Worm (Caenorhabditis elegans) whole organism, L4 larva: Measurements from ENCODE around the gene T11F9.10.
"Not testable (repeated sequence)": the region's sequence is repeated elsewhere in the genome, so short reads cannot be mapped to it uniquely, and the experiment has no call there.

Source experiments
- F37D6.2 ChIP-seq: sonication (generic microtip); optimal IDR thresholded peaks from 2 replicates; lab custom pipeline; 2016; ENCODE audit warnings: mild to moderate bottlenecking, missing genetic modification characterization, missing compliant biosample characterization
- R02D3.7 ChIP-seq: fragments of 150-350 bp; sonication (generic microtip); optimal IDR thresholded peaks from 3 replicates; lab custom pipeline; 2014; ENCODE audit warnings: missing biosample characterization, missing genetic modification characterization
- T20F7.1 ChIP-seq: fragments of 200-800 bp; sonication (Bioruptor generic); optimal IDR thresholded peaks from 2 replicates; lab custom pipeline; 2018; ENCODE audit warnings: mild to moderate bottlenecking, missing genetic modification characterization, missing compliant biosample characterization
- Y48G9A.11 ChIP-seq: fragments of 200-800 bp; sonication (Bioruptor generic); IDR thresholded peaks from 2 replicates; pipeline ENCODE4 v1.3.6; 2022; ENCODE audit warnings: missing genetic modification reagents, missing genetic modification characterization, missing compliant biosample characterization
- ZK337.2 ChIP-seq: fragments of 200-800 bp; sonication (Bioruptor generic); IDR thresholded peaks from 2 replicates; pipeline ENCODE4 v1.3.6; 2022; ENCODE audit warnings: missing genetic modification reagents, missing genetic modification characterization, missing compliant biosample characterization
- aha-1 ChIP-seq: fragments of 150-350 bp; peaks from one replicate; lab custom pipeline; 2014; ENCODE audit warnings: missing biosample characterization, missing genetic modification characterization
- aly-2 ChIP-seq: sonication (generic microtip); optimal IDR thresholded peaks from 2 replicates; lab custom pipeline; 2018; ENCODE audit warnings: missing biosample characterization, missing genetic modification characterization
- ceh-20 ChIP-seq: fragments of 200-800 bp; sonication (Bioruptor generic); IDR thresholded peaks from 2 replicates; pipeline ENCODE4 v1.3.6; 2022; ENCODE audit warnings: missing genetic modification reagents, missing genetic modification characterization, missing compliant biosample characterization
- ctbp-1 ChIP-seq: fragments of 200-800 bp; sonication (Bioruptor generic); IDR thresholded peaks from 2 replicates; pipeline ENCODE4 v1.3.6; 2022; ENCODE audit warnings: missing genetic modification reagents, missing genetic modification characterization, missing compliant biosample characterization
- daf-16 ChIP-seq, 3 experiments: sonication (generic microtip); optimal IDR thresholded peaks; 2 replicates each; lab custom pipeline; 2016 to 2017; ENCODE audit warnings: missing genetic modification characterization in 3 of 3, missing genetic modification reagents in 3 of 3, mild to moderate bottlenecking in 2 of 3, missing compliant biosample characterization in 2 of 3, missing biosample characterization in 1 of 3, moderate library complexity in 1 of 3
- dmd-9 ChIP-seq: fragments of 200-800 bp; sonication (Bioruptor generic); IDR thresholded peaks from 2 replicates; pipeline ENCODE4 v1.3.6; 2022; ENCODE audit warnings: missing genetic modification reagents, missing genetic modification characterization, missing compliant biosample characterization
- dpl-1 ChIP-seq: fragments of 150-350 bp; optimal IDR thresholded peaks from 2 replicates; lab custom pipeline; 2014; ENCODE audit warnings: missing biosample characterization, missing genetic modification reagents, missing genetic modification characterization
- duxl-1 ChIP-seq: sonication (generic microtip); optimal IDR thresholded peaks from 2 replicates; lab custom pipeline; 2016; ENCODE audit warnings: mild to moderate bottlenecking, missing genetic modification characterization, moderate library complexity, missing compliant biosample characterization; ENCODE audit not compliant: poor library complexity
- egl-43 ChIP-seq: fragments of 200-800 bp; sonication (Bioruptor generic); IDR thresholded peaks from 2 replicates; pipeline ENCODE4 v1.3.6; 2022; ENCODE audit warnings: missing genetic modification reagents, missing genetic modification characterization, missing compliant biosample characterization
- hif-1 ChIP-seq, 2 experiments: sonication (generic microtip); optimal IDR thresholded peaks; 2 replicates each; lab custom pipeline; 2016 to 2017; ENCODE audit warnings: missing compliant biosample characterization in 2 of 2, missing genetic modification characterization in 2 of 2, missing genetic modification reagents in 2 of 2, missing genotype in 2 of 2, mild to moderate bottlenecking in 1 of 2
- hlh-30 ChIP-seq: sonication (generic microtip); optimal IDR thresholded peaks from 2 replicates; lab custom pipeline; 2017; ENCODE audit warnings: antibody characterized with exemption, mild to moderate bottlenecking, missing genetic modification characterization, missing compliant biosample characterization; ENCODE audit not compliant: insufficient read depth
- hmg-1.1 ChIP-seq: fragments of 200-800 bp; sonication (Bioruptor generic); IDR thresholded peaks from 2 replicates; pipeline ENCODE4 v1.3.6; 2022; ENCODE audit warnings: missing genetic modification reagents, missing genetic modification characterization, missing compliant biosample characterization
- lim-7 ChIP-seq: fragments of 200-800 bp; sonication (Bioruptor generic); IDR thresholded peaks from 2 replicates; pipeline ENCODE4 v1.3.6; 2022; ENCODE audit warnings: missing genetic modification characterization, missing compliant biosample characterization
- lin-13 ChIP-seq: fragments of 150-350 bp; optimal IDR thresholded peaks from 2 replicates; lab custom pipeline; 2014; ENCODE audit warnings: missing biosample characterization, missing genetic modification reagents, missing genetic modification characterization
- lin-29 ChIP-seq: fragments of 200-800 bp; sonication (Bioruptor generic); IDR thresholded peaks from 2 replicates; pipeline ENCODE4 v1.3.6; 2022; ENCODE audit warnings: missing genetic modification reagents, missing genetic modification characterization, missing compliant biosample characterization
- lin-38 ChIP-seq: fragments of 200-800 bp; sonication (Bioruptor generic); IDR thresholded peaks from 2 replicates; pipeline ENCODE4 v1.3.6; 2022; ENCODE audit warnings: missing genetic modification reagents, missing genetic modification characterization, missing compliant biosample characterization
- lsy-2 ChIP-seq, 2 experiments: fragments of 150-350 bp in 1 of 2; sonication (generic microtip) in 1 of 2; optimal IDR thresholded peaks; 2 replicates each; lab custom pipeline; 2014 to 2017; ENCODE audit warnings: missing biosample characterization in 2 of 2, missing genetic modification characterization in 2 of 2
- madf-5 ChIP-seq, 2 experiments: fragments of 200-800 bp; sonication (Bioruptor generic); IDR thresholded peaks; 2 replicates each; pipeline ENCODE4 v1.3.6; 2022; ENCODE audit warnings: missing compliant biosample characterization in 2 of 2, missing genetic modification characterization in 2 of 2
- mdl-1 ChIP-seq, 2 experiments: fragments of 150-350 bp in 1 of 2; sonication (generic microtip) in 1 of 2; optimal IDR thresholded peaks; 2 replicates each; lab custom pipeline; 2014 to 2017; ENCODE audit warnings: missing biosample characterization in 2 of 2, missing genetic modification characterization in 2 of 2
- mep-1 ChIP-seq: fragments of 150-350 bp; sonication (generic microtip); optimal IDR thresholded peaks from 3 replicates; lab custom pipeline; 2014; ENCODE audit warnings: missing biosample characterization, missing genetic modification characterization
- mxl-3 ChIP-seq: fragments of 200-800 bp; sonication (Bioruptor generic); optimal IDR thresholded peaks from 2 replicates; lab custom pipeline; 2018; ENCODE audit warnings: mild to moderate bottlenecking, missing genetic modification characterization, missing compliant biosample characterization
- nhr-102 ChIP-seq: sonication (generic microtip); optimal IDR thresholded peaks from 2 replicates; lab custom pipeline; 2016; ENCODE audit warnings: mild to moderate bottlenecking, missing genetic modification characterization, moderate library complexity, missing compliant biosample characterization
- nhr-25 ChIP-seq: sonication (generic microtip); optimal IDR thresholded peaks from 2 replicates; lab custom pipeline; 2017; ENCODE audit warnings: missing genetic modification characterization, mild to moderate bottlenecking, missing compliant biosample characterization, antibody characterized with exemption, moderate library complexity, borderline replicate concordance; ENCODE audit not compliant: insufficient read depth
- nhr-28 ChIP-seq: fragments of 150-350 bp; optimal IDR thresholded peaks from 2 replicates; lab custom pipeline; 2014; ENCODE audit warnings: missing biosample characterization, missing genetic modification characterization
- nhr-41 ChIP-seq: fragments of 200-800 bp; sonication (Bioruptor generic); IDR thresholded peaks from 2 replicates; pipeline ENCODE4 v1.3.6; 2022; ENCODE audit warnings: missing genetic modification reagents, missing genetic modification characterization, missing compliant biosample characterization
- nhr-48 ChIP-seq: sonication (generic microtip); optimal IDR thresholded peaks from 2 replicates; lab custom pipeline; 2016; ENCODE audit warnings: mild to moderate bottlenecking, missing genetic modification characterization, missing compliant biosample characterization
- nhr-77 ChIP-seq: fragments of 150-350 bp; optimal IDR thresholded peaks from 2 replicates; lab custom pipeline; 2014; ENCODE audit warnings: missing biosample characterization, missing genetic modification characterization
- pha-4 ChIP-seq, 2 experiments: fragments of 150-350 bp in 1 of 2; fragments of 200-800 bp in 1 of 2; sonication (Bioruptor generic) in 1 of 2; IDR thresholded peaks in 1 of 2; optimal IDR thresholded peaks in 1 of 2; 2 replicates each; pipeline versions ENCODE4 v1.3.6 to Lab custom; 2014 to 2022; ENCODE audit warnings: missing genetic modification characterization in 2 of 2, missing genetic modification reagents in 2 of 2, missing biosample characterization in 1 of 2, missing compliant biosample characterization in 1 of 2
- php-3 ChIP-seq: fragments of 200-800 bp; sonication (Bioruptor generic); IDR thresholded peaks from 2 replicates; pipeline ENCODE4 v1.3.6; 2022; ENCODE audit warnings: missing genetic modification reagents, missing genetic modification characterization, missing compliant biosample characterization
- saeg-2 ChIP-seq: fragments of 200-800 bp; sonication (Bioruptor generic); IDR thresholded peaks from 2 replicates; pipeline ENCODE4 v1.3.6; 2022; ENCODE audit warnings: missing genetic modification reagents, missing genetic modification characterization, missing compliant biosample characterization
- set-16 ChIP-seq: fragments of 200-800 bp; sonication (Bioruptor generic); IDR thresholded peaks from 2 replicates; pipeline ENCODE4 v1.3.6; 2022; ENCODE audit warnings: missing genetic modification reagents, missing genetic modification characterization, missing compliant biosample characterization
- snpc-1.2 ChIP-seq: fragments of 200-800 bp; sonication (Bioruptor generic); IDR thresholded peaks from 2 replicates; pipeline ENCODE4 v1.3.6; 2022; ENCODE audit warnings: missing genetic modification reagents, missing genetic modification characterization, missing compliant biosample characterization
- spr-1 ChIP-seq: sonication (generic microtip); optimal IDR thresholded peaks from 2 replicates; lab custom pipeline; 2016; ENCODE audit warnings: mild to moderate bottlenecking, missing genetic modification characterization, missing compliant biosample characterization
- unc-130 ChIP-seq: sonication (generic microtip); optimal IDR thresholded peaks from 2 replicates; lab custom pipeline; 2016; ENCODE audit warnings: missing genetic modification reagents, missing genetic modification characterization, missing compliant biosample characterization
- unc-62 ChIP-seq, 3 experiments: fragments of 150-350 bp in 1 of 3; sonication (generic microtip); optimal IDR thresholded peaks in 2 of 3; peaks in 1 of 3; 1 replicate in 1 of 3; 2 replicates in 2 of 3; lab custom pipeline; 2014 to 2017; ENCODE audit warnings: missing biosample characterization in 3 of 3, missing genetic modification characterization in 3 of 3, missing genetic modification reagents in 3 of 3, missing genotype in 1 of 3
- vab-7 ChIP-seq: fragments of 200-800 bp; sonication (Bioruptor generic); IDR thresholded peaks from 2 replicates; pipeline ENCODE4 v1.3.6; 2022; ENCODE audit warnings: missing genetic modification reagents, missing genetic modification characterization, missing compliant biosample characterization
- zfp-2 ChIP-seq: sonication (generic microtip); optimal IDR thresholded peaks from 2 replicates; lab custom pipeline; 2016; ENCODE audit warnings: mild to moderate bottlenecking, missing genetic modification characterization, missing compliant biosample characterization
- ztf-7 ChIP-seq: fragments of 150-350 bp; optimal IDR thresholded peaks from 2 replicates; lab custom pipeline; 2014; ENCODE audit warnings: missing biosample characterization, missing genetic modification characterization

T11F9.10 gene

ce11 chrV:11503081-11503751 lies 16.4 kb downstream of the T11F9.10 start, which contains the start of gene C55A6.12:
C55A6.12 (minus strand) TSS chrV:11503131.
- TF ChIP-seq ztf-7 (tag; lab: Kevin White, UChicago) (no peak), dpl-1 (GFP tag; lab: Kevin White, UChicago) (peak; percentile 79), duxl-1 (tag; lab: Kevin White, UChicago) (no peak), zfp-2 (no peak), madf-5 (GFP tag; IDR thresholded peaks at IDR 0.05; lab: Robert Waterston, UW) (no peak), lsy-2 (tag; optimal IDR thresholded peaks at IDR 0.05; lab: Kevin White, UChicago) (peak in 1 of 2 experiments; percentile 24), saeg-2 (no peak), unc-62 (GFP tag; optimal IDR thresholded peaks at IDR 0.05 in 1 of 2; lab: Kevin White, UChicago) (peak in 1 of 2 experiments; percentile 3), unc-62 (tag; optimal IDR thresholded peaks at IDR 0.05; lab: Kevin White, UChicago) (no peak), nhr-41 (GFP tag; lab: Robert Waterston, UW) (no peak), aly-2 (no peak), snpc-1.2 (GFP tag; lab: Robert Waterston, UW) (no peak)

DNA sequence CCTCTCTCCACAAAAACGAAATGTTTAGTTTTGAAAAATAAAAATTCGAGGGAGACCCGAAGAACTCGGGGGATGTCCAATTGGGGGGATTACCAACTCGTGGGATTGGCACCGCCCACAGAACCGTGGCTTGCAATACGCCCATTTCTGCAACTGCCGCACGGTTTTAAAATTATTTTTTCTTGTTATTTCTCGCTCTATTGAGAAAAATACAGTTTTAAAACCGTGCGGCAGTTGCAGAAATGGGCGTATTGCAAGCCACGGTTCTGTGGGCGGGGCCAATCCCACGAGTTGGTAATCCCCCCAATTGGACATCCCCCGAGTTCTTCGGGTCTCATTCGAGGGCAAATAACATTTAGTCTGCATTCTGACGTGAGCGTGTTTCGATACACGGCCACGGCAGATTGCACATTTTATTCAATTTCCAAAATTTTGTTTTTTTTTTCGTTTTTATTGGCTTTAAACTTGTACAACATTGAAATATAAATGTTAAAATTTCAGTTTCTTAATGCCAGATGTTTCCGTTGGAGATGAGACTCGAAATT lies 18.1 kb downstream of the T11F9.10 start, which contains the start of the genes C55A6.1 and C55A6.10:
Gene C55A6.1 (minus strand): TSS at position 116 of the 545 bp plus-strand sequence.
Gene C55A6.10 (plus strand): TSS at position 495 of the 545 bp plus-strand sequence.
- TF ChIP-seq nhr-48 (tag; lab: Kevin White, UChicago): peak; percentile 64
- peak; percentile 11 for TF ChIP-seq nhr-77
- TF ChIP-seq hlh-30 (tag; lab: Kevin White, UChicago): peak; percentile 49
- peak; percentile 78; the same call in 1 of the 2 replicates for TF ChIP-seq egl-43 (GFP tag; lab: Robert Waterston, UW)
- peak; percentile 12 for TF ChIP-seq nhr-28
- TF ChIP-seq hif-1 (tag; optimal IDR thresholded peaks at IDR 0.05; lab: Kevin White, UChicago): peak in 1 of 2 experiments; percentile 23
- TF ChIP-seq ctbp-1 (GFP tag; lab: Robert Waterston, UW): peak; percentile 95
- peak; percentile 67; the same call in 1 of the 2 replicates for TF ChIP-seq dmd-9 (GFP tag; lab: Robert Waterston, UW)
- TF ChIP-seq F37D6.2 (tag; lab: Kevin White, UChicago): peak; percentile 63
- peak; percentile 70; the same call in 1 of the 2 replicates for TF ChIP-seq vab-7 (GFP tag; lab: Robert Waterston, UW)
- TF ChIP-seq lin-13 (GFP tag; lab: Kevin White, UChicago): peak; percentile 42
- peak; percentile 85 for TF ChIP-seq unc-130 (GFP tag; lab: Kevin White, UChicago)
- peak; percentile 91 for TF ChIP-seq hmg-1.1 (GFP tag; lab: Robert Waterston, UW)
- TF ChIP-seq Y48G9A.11 (GFP tag; lab: Robert Waterston, UW): 0 out of 2 replicates have a peak, but pooled peaks have one; percentile 54
- TF ChIP-seq mxl-3 (GFP tag; lab: Kevin White, UChicago): peak; percentile 41
- peak; percentile 53; the same call in 1 of the 2 replicates for TF ChIP-seq php-3 (GFP tag; lab: Robert Waterston, UW)
- TF ChIP-seq mep-1: peak; percentile 88
- TF ChIP-seq mdl-1 (tag; optimal IDR thresholded peaks at IDR 0.05; lab: Kevin White, UChicago): peak in 1 of 2 experiments; percentile 52
- TF ChIP-seq spr-1 (tag; lab: Kevin White, UChicago): peak; percentile 62
- peak; percentile 88 for TF ChIP-seq pha-4 (GFP tag; IDR thresholded peaks at IDR 0.05; lab: Robert Waterston, UW)
- TF ChIP-seq pha-4 (tag; optimal IDR thresholded peaks at IDR 0.05; lab: Kevin White, UChicago); daf-16 (GFP tag; optimal IDR thresholded peaks at IDR 0.05; lab: Kevin White, UChicago): not testable (repeated sequence)
- TF ChIP-seq nhr-102 (tag; lab: Kevin White, UChicago): peak; percentile 50
- TF ChIP-seq set-16: peak; percentile 54; the same call in 1 of the 2 replicates
- TF ChIP-seq lim-7: peak; percentile 12
- peak; percentile 31 to 81 for TF ChIP-seq lsy-2 (tag; optimal IDR thresholded peaks at IDR 0.05; lab: Kevin White, UChicago)
- peak; percentile 69 for TF ChIP-seq ceh-20
- TF ChIP-seq nhr-25 (tag; lab: Kevin White, UChicago): peak; percentile 26
- 0 out of 2 replicates have a peak, but pooled peaks have one; percentile 11 for TF ChIP-seq ZK337.2 (GFP tag; lab: Robert Waterston, UW)
- TF ChIP-seq dpl-1 (GFP tag; lab: Kevin White, UChicago): peak; percentile 44
- peak; percentile 78 for TF ChIP-seq snpc-1.2 (GFP tag; lab: Robert Waterston, UW)
- TF ChIP-seq R02D3.7 (tag; lab: Kevin White, UChicago): peak; percentile 5
- peak; percentile 36 for TF ChIP-seq T20F7.1
- TF ChIP-seq lin-29: 0 out of 2 replicates have a peak, but pooled peaks have one; percentile 41
- TF ChIP-seq aha-1 (tag; lab: Kevin White, UChicago): peak; percentile 55
- peak; percentile 87 for TF ChIP-seq lin-38 (GFP tag; lab: Robert Waterston, UW)
- peak; percentile 51 for TF ChIP-seq daf-16 (tag; optimal IDR thresholded peaks at IDR 0.05; lab: Kevin White, UChicago)
